Fruit fly (Drosophila melanogaster) whole organism, embryonic: ENCODE measurements around the gene CG14153.

Source experiments
- Blimp-1 ChIP-seq: fragments of 200-800 bp; sonication (Bioruptor generic); optimal IDR thresholded peaks from 3 replicates; lab custom pipeline; 2018; ENCODE audit warnings: missing biosample characterization, missing genetic modification characterization, mild to moderate bottlenecking, moderate library complexity, missing genetic modification reagents
- CG10209 ChIP-seq: fragments of 200-800 bp; sonication (Bioruptor generic); optimal IDR thresholded peaks from 3 replicates; lab custom pipeline; 2017; ENCODE audit warnings: missing biosample characterization, mild to moderate bottlenecking, missing genetic modification characterization, missing genetic modification reagents
- CG11085 ChIP-seq: fragments of 200-800 bp; sonication (Bioruptor generic); IDR thresholded peaks from 2 replicates; pipeline ENCODE4 v1.3.6; 2022; ENCODE audit warnings: missing biosample characterization, missing genetic modification characterization
- CG11093 ChIP-seq: fragments of 200-800 bp; sonication (Bioruptor generic); IDR thresholded peaks from 3 replicates; pipeline ENCODE4 v1.3.6; 2022; ENCODE audit warnings: missing biosample characterization, missing genetic modification characterization
- CG11398 ChIP-seq: fragments of 200-800 bp; sonication (Bioruptor generic); optimal IDR thresholded peaks from 2 replicates; lab custom pipeline; 2016; ENCODE audit warnings: missing biosample characterization, missing genetic modification characterization
- CG13123 ChIP-seq: fragments of 200-800 bp; sonication (Bioruptor generic); optimal IDR thresholded peaks from 2 replicates; lab custom pipeline; 2016; ENCODE audit warnings: missing biosample characterization, missing genetic modification characterization
- CG2129 ChIP-seq: fragments of 200-800 bp; sonication (Bioruptor generic); IDR thresholded peaks from 2 replicates; pipeline ENCODE4 v1.3.6; 2022; ENCODE audit warnings: missing biosample characterization, missing genetic modification characterization; ENCODE audit not compliant: partially characterized antibody
- CG31441 ChIP-seq: fragments of 200-800 bp; sonication (Bioruptor generic); IDR thresholded peaks from 2 replicates; pipeline ENCODE4 v1.3.6; 2022; ENCODE audit warnings: missing biosample characterization, missing genetic modification characterization
- CG3163 ChIP-seq: fragments of 200-800 bp; sonication (Bioruptor generic); optimal IDR thresholded peaks from 3 replicates; lab custom pipeline; 2016; ENCODE audit warnings: missing biosample characterization, missing genetic modification characterization
- CG34422 ChIP-seq: fragments of 200-800 bp; sonication (Bioruptor generic); IDR thresholded peaks from 3 replicates; pipeline ENCODE4 v1.3.6; 2022; ENCODE audit warnings: missing biosample characterization, missing genetic modification characterization
- CG4328 ChIP-seq: fragments of 200-800 bp; sonication (Bioruptor generic); optimal IDR thresholded peaks from 3 replicates; lab custom pipeline; 2017; ENCODE audit warnings: missing biosample characterization, missing genetic modification reagents, missing genetic modification characterization
- CG4360 ChIP-seq: fragments of 200-800 bp; sonication (Bioruptor generic); IDR thresholded peaks from 2 replicates; pipeline ENCODE4 v1.3.6; 2022; ENCODE audit warnings: missing biosample characterization, missing genetic modification characterization
- CG43689 ChIP-seq: fragments of 200-800 bp; sonication (Bioruptor generic); IDR thresholded peaks from 2 replicates; pipeline ENCODE4 v1.3.6; 2022; ENCODE audit warnings: missing biosample characterization, missing genetic modification characterization
- CG4617 ChIP-seq: fragments of 200-800 bp; sonication (Bioruptor generic); optimal IDR thresholded peaks from 3 replicates; lab custom pipeline; 2016; ENCODE audit warnings: missing biosample characterization, missing genetic modification characterization, borderline replicate concordance
- CG8290 ChIP-seq, 3 experiments: fragments of 200-800 bp; sonication (Bioruptor generic); optimal IDR thresholded peaks; 2 replicates each; lab custom pipeline; 2016 to 2019; ENCODE audit warnings: missing biosample characterization in 3 of 3, missing genetic modification characterization in 3 of 3, mild to moderate bottlenecking in 2 of 3, moderate library complexity in 1 of 3
- CG8388 ChIP-seq: fragments of 200-800 bp; sonication (Bioruptor generic); optimal IDR thresholded peaks from 2 replicates; lab custom pipeline; 2019; ENCODE audit warnings: missing biosample characterization, mild to moderate bottlenecking, missing genetic modification characterization, moderate library complexity
- CG9817 ChIP-seq: fragments of 200-800 bp; sonication (Bioruptor generic); optimal IDR thresholded peaks from 2 replicates; lab custom pipeline; 2018; ENCODE audit warnings: missing biosample characterization, mild to moderate bottlenecking, missing genetic modification characterization, moderate library complexity
- CTCF ChIP-seq: fragments of 200-800 bp; sonication (Bioruptor generic); optimal IDR thresholded peaks from 2 replicates; lab custom pipeline; 2017; ENCODE audit warnings: missing biosample characterization, mild to moderate bottlenecking, missing genetic modification characterization, moderate library complexity
- D19A ChIP-seq: fragments of 200-800 bp; optimal IDR thresholded peaks from 3 replicates; lab custom pipeline; 2019; ENCODE audit warnings: missing biosample characterization, mild to moderate bottlenecking, missing genetic modification characterization, moderate library complexity
- Eip74EF ChIP-seq, 2 experiments: fragments of 200-800 bp in 1 of 2; fragments of >200 bp in 1 of 2; sonication (Bioruptor generic) in 1 of 2; optimal IDR thresholded peaks; 2 replicates each; lab custom pipeline; 2017 to 2019; ENCODE audit warnings: missing biosample characterization in 2 of 2, missing genetic modification characterization in 2 of 2, mild to moderate bottlenecking in 1 of 2, moderate library complexity in 1 of 2
- HmgZ ChIP-seq: fragments of 200-800 bp; sonication (Bioruptor generic); optimal IDR thresholded peaks from 2 replicates; lab custom pipeline; 2018; ENCODE audit warnings: missing biosample characterization, mild to moderate bottlenecking, missing genetic modification characterization
- Hmr ChIP-seq: fragments of 200-800 bp; sonication (Bioruptor generic); optimal IDR thresholded peaks from 3 replicates; lab custom pipeline; 2017; ENCODE audit warnings: mild to moderate bottlenecking, missing biosample characterization, missing genetic modification reagents, missing genetic modification characterization
- Hr51 ChIP-seq, 2 experiments: fragments of 200-800 bp; sonication (Bioruptor generic); optimal IDR thresholded peaks; 2 replicates in 1 of 2; 3 replicates in 1 of 2; lab custom pipeline; 2016 to 2018; ENCODE audit warnings: missing biosample characterization in 2 of 2, missing genetic modification characterization in 2 of 2, mild to moderate bottlenecking in 1 of 2, moderate library complexity in 1 of 2
- Max ChIP-seq: fragments of 200-800 bp; sonication (Bioruptor generic); optimal IDR thresholded peaks from 2 replicates; lab custom pipeline; 2016; ENCODE audit warnings: missing biosample characterization, mild to moderate bottlenecking, missing genetic modification characterization
- Mes4 ChIP-seq: fragments of 200-800 bp; sonication (Bioruptor generic); optimal IDR thresholded peaks from 2 replicates; lab custom pipeline; 2016; ENCODE audit warnings: missing biosample characterization, missing genetic modification characterization
- NC2α ChIP-seq: fragments of 200-800 bp; sonication (Bioruptor generic); optimal IDR thresholded peaks from 2 replicates; lab custom pipeline; 2016; ENCODE audit warnings: missing biosample characterization, missing genetic modification characterization
- Neu2 ChIP-seq: fragments of 200-800 bp; sonication (Bioruptor generic); optimal IDR thresholded peaks from 3 replicates; lab custom pipeline; 2016; ENCODE audit warnings: missing biosample characterization, missing genetic modification characterization, borderline replicate concordance
- Opbp ChIP-seq: fragments of 200-800 bp; sonication (Bioruptor generic); IDR thresholded peaks from 3 replicates; pipeline ENCODE4 v1.3.6; 2022; ENCODE audit warnings: missing biosample characterization, missing genetic modification characterization; ENCODE audit not compliant: partially characterized antibody
- Rfx ChIP-seq: fragments of 200-800 bp; sonication (Bioruptor generic); IDR thresholded peaks from 2 replicates; pipeline ENCODE4 v1.3.6; 2022; ENCODE audit warnings: missing biosample characterization, missing genetic modification characterization
- Sox100B ChIP-seq: fragments of 200-800 bp; sonication (Bioruptor generic); optimal IDR thresholded peaks from 3 replicates; lab custom pipeline; 2018; ENCODE audit warnings: missing biosample characterization, mild to moderate bottlenecking, missing genetic modification characterization
- TFAM ChIP-seq: fragments of 200-800 bp; sonication (Bioruptor generic); optimal IDR thresholded peaks from 2 replicates; lab custom pipeline; 2017; ENCODE audit warnings: missing biosample characterization, missing genetic modification characterization, inconsistent platforms
- Trl ChIP-seq, 3 experiments: fragments of >200 bp in 2 of 3; fragments of 200-800 bp in 1 of 3; sonication (Bioruptor generic) in 1 of 3; optimal IDR thresholded peaks; 2 replicates in 1 of 3; 3 replicates in 2 of 3; lab custom pipeline; 2016 to 2017; ENCODE audit warnings: missing biosample characterization in 1 of 3, missing genetic modification characterization in 1 of 3
- aop ChIP-seq: fragments of 200-800 bp; sonication (Bioruptor generic); IDR thresholded peaks from 2 replicates; pipeline ENCODE4 v1.3.6; 2022; ENCODE audit warnings: missing biosample characterization, missing genetic modification characterization
- ap ChIP-seq: fragments of 200-800 bp; sonication (Bioruptor generic); IDR thresholded peaks from 2 replicates; pipeline ENCODE4 v1.3.6; 2022; ENCODE audit warnings: missing biosample characterization, missing genetic modification characterization
- croc ChIP-seq: fragments of 200-800 bp; sonication (Bioruptor generic); conservative IDR thresholded peaks from 3 replicates; pipeline ENCODE4 v1.3.6; 2022; ENCODE audit warnings: missing biosample characterization, missing genetic modification characterization
- eyg ChIP-seq: fragments of 200-800 bp; sonication (Bioruptor generic); optimal IDR thresholded peaks from 3 replicates; lab custom pipeline; 2016; ENCODE audit warnings: missing biosample characterization, missing genetic modification characterization
- hb ChIP-seq: fragments of 200-800 bp; sonication (Bioruptor generic); IDR thresholded peaks from 3 replicates; pipeline ENCODE4 v1.3.6; 2022; ENCODE audit warnings: missing biosample characterization, missing genetic modification characterization; ENCODE audit not compliant: partially characterized antibody
- her ChIP-seq: fragments of 200-800 bp; sonication (Bioruptor generic); optimal IDR thresholded peaks from 2 replicates; lab custom pipeline; 2016; ENCODE audit warnings: missing biosample characterization, missing genetic modification characterization
- kay ChIP-seq: fragments of 200-800 bp; sonication (Bioruptor generic); optimal IDR thresholded peaks from 2 replicates; lab custom pipeline; 2016; ENCODE audit warnings: missing biosample characterization, missing genetic modification characterization
- lbe ChIP-seq: fragments of 200-800 bp; sonication (Bioruptor generic); optimal IDR thresholded peaks from 2 replicates; lab custom pipeline; 2016; ENCODE audit warnings: missing biosample characterization, mild to moderate bottlenecking, missing genetic modification characterization
- nau ChIP-seq: fragments of 200-800 bp; sonication (Bioruptor generic); optimal IDR thresholded peaks from 3 replicates; lab custom pipeline; 2017; ENCODE audit warnings: missing biosample characterization, mild to moderate bottlenecking, missing genetic modification characterization, missing genetic modification reagents
- onecut ChIP-seq: fragments of 200-800 bp; sonication (Bioruptor generic); IDR thresholded peaks from 2 replicates; pipeline ENCODE4 v1.3.6; 2022; ENCODE audit warnings: missing biosample characterization, missing genetic modification characterization
- pum ChIP-seq: fragments of 200-800 bp; sonication (Bioruptor generic); optimal IDR thresholded peaks from 2 replicates; lab custom pipeline; 2016; ENCODE audit warnings: missing biosample characterization, missing genetic modification characterization
- slp2 ChIP-seq: fragments of 200-800 bp; sonication (Bioruptor generic); optimal IDR thresholded peaks from 2 replicates; lab custom pipeline; 2016; ENCODE audit warnings: missing biosample characterization, missing genetic modification characterization
- stwl ChIP-seq: fragments of 200-800 bp; sonication (Bioruptor generic); optimal IDR thresholded peaks from 3 replicates; lab custom pipeline; 2018; ENCODE audit warnings: missing biosample characterization, mild to moderate bottlenecking, missing genetic modification characterization, moderate library complexity
- tin ChIP-seq: fragments of 200-800 bp; sonication (Bioruptor generic); optimal IDR thresholded peaks from 3 replicates; lab custom pipeline; 2016; ENCODE audit warnings: missing biosample characterization, missing genetic modification characterization
- ttk ChIP-seq: fragments of 200-800 bp; sonication (Bioruptor generic); IDR thresholded peaks from 2 replicates; pipeline ENCODE4 v2.1.2; 2022; ENCODE audit warnings: missing biosample characterization, missing genetic modification characterization
- wor ChIP-seq: fragments of 200-800 bp; sonication (Bioruptor generic); IDR thresholded peaks from 2 replicates; pipeline ENCODE4 v1.3.6; 2022; ENCODE audit warnings: missing biosample characterization, missing genetic modification characterization

Gene CG14153

dm6 chr3L:10665433-10666150 lies 22.3 kb downstream of the CG14153 start (continued):
- TF ChIP-seq kay (GFP tag; lab: Kevin White, UChicago) (peak; percentile 85), CG13123 (GFP tag; lab: Kevin White, UChicago) (peak; percentile 92), Mes4 (peak; percentile 84), CG34422 (GFP tag; lab: Robert Waterston, UW) (peak; percentile 89), CG2129 (GFP tag; lab: Robert Waterston, UW) (no peak), CG8290 (GFP tag; optimal IDR thresholded peaks at IDR 0.05; lab: Kevin White, UChicago) (peak; percentile 94), CG8290 (tag; optimal IDR thresholded peaks at IDR 0.05; lab: Kevin White, UChicago) (peak; percentile 85 to 96), Blimp-1 (GFP tag; lab: Kevin White, UChicago) (peak; percentile 96), D19A (tag; lab: Kevin White, UChicago) (peak; percentile 96), CG11398 (GFP tag; lab: Kevin White, UChicago) (peak; percentile 66), pum (peak; percentile 77), CG3163 (GFP tag; lab: Kevin White, UChicago) (peak; percentile 33), nau (GFP tag; lab: Kevin White, UChicago) (peak; percentile 97), croc (GFP tag; lab: Robert Waterston, UW) (peak; percentile 93), hb (GFP tag; lab: Robert Waterston, UW) (no peak), CG4328 (GFP tag; lab: Kevin White, UChicago) (peak; percentile 98), HmgZ (tag; lab: Kevin White, UChicago) (peak; percentile 97), CG9817 (tag; lab: Kevin White, UChicago) (peak; percentile 93), ttk (GFP tag; lab: Robert Waterston, UW) (peak; percentile 93), Neu2 (peak; percentile 71), TFAM (peak; percentile 90), Opbp (GFP tag; lab: Robert Waterston, UW) (no peak), CTCF (GFP tag; lab: Kevin White, UChicago) (peak; percentile 71), Eip74EF (GFP tag; optimal IDR thresholded peaks at IDR 0.05; lab: Kevin White, UChicago) (peak in 1 of 2 experiments; percentile 99), Hmr (GFP tag; lab: Kevin White, UChicago) (peak; percentile 98), slp2 (GFP tag; lab: Kevin White, UChicago) (peak; percentile 76), CG8388 (GFP tag; lab: Kevin White, UChicago) (peak; percentile 98), Hr51 (GFP tag; optimal IDR thresholded peaks at IDR 0.05; lab: Kevin White, UChicago) (peak; percentile 93 to 99), eyg (GFP tag; lab: Kevin White, UChicago) (peak; percentile 56), stwl (tag; lab: Kevin White, UChicago) (peak; percentile 65), ap (peak; percentile 86), lbe (GFP tag; lab: Kevin White, UChicago) (peak; percentile 95), NC2α (peak; percentile 64), Trl (optimal IDR thresholded peaks at IDR 0.05; lab: Kevin White, UChicago) (peak; percentile 82 to 90), Trl (GFP tag; optimal IDR thresholded peaks at IDR 0.05; lab: Kevin White, UChicago) (peak; percentile 87), CG31441 (GFP tag; lab: Robert Waterston, UW) (peak; percentile 97), onecut (GFP tag; lab: Robert Waterston, UW) (peak; percentile 89), wor (GFP tag; lab: Robert Waterston, UW) (peak; percentile 91), CG11093 (GFP tag; lab: Robert Waterston, UW) (peak; percentile 89), Sox100B (peak; percentile 99), CG4360 (GFP tag; lab: Robert Waterston, UW) (peak; percentile 70), CG4617 (GFP tag; lab: Kevin White, UChicago) (peak; percentile 74), CG11085 (GFP tag; lab: Robert Waterston, UW) (no peak; the same call in none of the 2 replicates), her (GFP tag; lab: Kevin White, UChicago) (peak; percentile 35), Rfx (peak; percentile 89), Max (GFP tag; lab: Kevin White, UChicago) (peak; percentile 97), aop (GFP tag; lab: Robert Waterston, UW) (peak; percentile 82), tin (GFP tag; lab: Kevin White, UChicago) (peak; percentile 96), CG43689 (peak; percentile 67; the same call in 1 of the 2 replicates), CG10209 (GFP tag; lab: Kevin White, UChicago) (peak; percentile 98)
